Worm (Caenorhabditis elegans): ENCODE data around the gene srh-63.
"Not testable (repeated sequence)": the region's sequence is repeated elsewhere in the genome, so short reads cannot be mapped to it uniquely, and the experiment has no call there.

srh-63 gene

ce11 chrIV:14549308-14549707, 25.6 kb downstream of the srh-63 start, which contains the start of gene T27E7.9:
TSS of gene T27E7.9 (minus strand) at chrIV:14549408.
- no peak for TF ChIP-seq tlf-1 (GFP tag; optimal IDR thresholded peaks at IDR 0.05)
- TF ChIP-seq snpc-3.4 (tag; optimal IDR thresholded peaks at IDR 0.05) = no peak
- TF ChIP-seq F39B2.1 (GFP tag; IDR thresholded peaks at IDR 0.05) = no peak
- no peak for TF ChIP-seq F33H1.4 (GFP tag; IDR thresholded peaks at IDR 0.05)
- no peak for TF ChIP-seq lin-35 (GFP tag; optimal IDR thresholded peaks at IDR 0.05)
- no peak for TF ChIP-seq unc-62 (GFP tag; optimal IDR thresholded peaks at IDR 0.05)
- TF ChIP-seq lir-1 (GFP tag; conservative IDR thresholded peaks at IDR 0.05) = no peak
- TF ChIP-seq ztf-26 (tag; optimal IDR thresholded peaks at IDR 0.05) = no peak
- TF ChIP-seq ekl-4 (GFP tag; IDR thresholded peaks at IDR 0.05) = no peak
- no peak for TF ChIP-seq snpc-1.1 (tag; optimal IDR thresholded peaks at IDR 0.05; ENCODE audit: insufficient read depth)
- TF ChIP-seq somi-1 (GFP tag; optimal IDR thresholded peaks at IDR 0.05) = no peak
- no peak for TF ChIP-seq die-1 (tag; optimal IDR thresholded peaks at IDR 0.05)
- TF ChIP-seq ZK185.1 (tag; optimal IDR thresholded peaks at IDR 0.05; ENCODE audit: poor library complexity, severe bottlenecking) = no peak
- TF ChIP-seq let-526 (GFP tag; IDR thresholded peaks at IDR 0.05) = no peak

- not testable (repeated sequence) for TF ChIP-seq egl-44 (GFP tag; IDR thresholded peaks at IDR 0.05); chd-7 (tag; optimal IDR thresholded peaks at IDR 0.05); nhr-90 (tag; optimal IDR thresholded peaks at IDR 0.05)
Observed at ce11 chrIV:14551870-14552269, 28.2 kb downstream of the srh-63 start, which contains the start of gene pals-30. TSS of gene pals-30 (minus strand) at chrIV:14551970.

ce11 chrIV:14554788-14555187, 31.1 kb downstream of the srh-63 start, which contains the start of gene Y57G11B.6:
TSS of gene Y57G11B.6 (minus strand) at chrIV:14554888.
- no peak for TF ChIP-seq mel-28 (tag; optimal IDR thresholded peaks at IDR 0.05; ENCODE audit: borderline replicate concordance)
- no peak for TF ChIP-seq efl-1 (GFP tag; optimal IDR thresholded peaks at IDR 0.05)
- TF ChIP-seq madf-8 (GFP tag; conservative IDR thresholded peaks at IDR 0.05) = no peak
- no peak for TF ChIP-seq B0035.1 (tag; optimal IDR thresholded peaks at IDR 0.05)
- no peak for TF ChIP-seq Y56A3A.18 (GFP tag; IDR thresholded peaks at IDR 0.05)
- no peak for TF ChIP-seq snpc-3.4 (tag; optimal IDR thresholded peaks at IDR 0.05)
- TF ChIP-seq tbp1 (GFP tag; optimal IDR thresholded peaks at IDR 0.05) = no peak
- TF ChIP-seq snpc-1.3 (tag; optimal IDR thresholded peaks at IDR 0.05; ENCODE audit: insufficient read depth) = no peak
- TF ChIP-seq ztf-22 (GFP tag; optimal IDR thresholded peaks at IDR 0.05) = no peak
- no peak for TF ChIP-seq attf-5 (GFP tag; optimal IDR thresholded peaks at IDR 0.05)

DNA sequence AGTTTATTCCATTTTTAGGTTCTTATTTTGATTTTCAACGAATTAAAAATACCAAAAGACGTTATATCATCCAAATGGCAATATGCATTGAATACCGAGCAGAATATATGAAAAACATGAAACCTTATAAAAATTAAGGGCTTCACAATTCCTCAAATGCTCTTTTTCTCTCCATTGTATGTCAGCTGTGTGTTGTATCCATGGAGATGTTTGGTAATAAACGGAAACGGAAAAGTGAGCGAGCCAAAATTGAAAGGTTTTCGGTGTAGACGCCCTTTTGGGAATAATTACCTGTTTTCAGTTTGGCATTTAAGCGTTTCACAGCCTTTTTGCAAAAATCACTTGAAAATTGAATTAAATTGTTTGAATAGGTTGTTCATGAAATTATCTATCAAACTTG, 34.0 kb downstream of the srh-63 start:
- TF ChIP-seq F57A8.1 (GFP tag; optimal IDR thresholded peaks at IDR 0.05) = no peak
- no peak for TF ChIP-seq lsy-27 (tag; optimal IDR thresholded peaks at IDR 0.05; ENCODE audit: borderline replicate concordance, insufficient read depth)
- no peak for TF ChIP-seq Y53G8AR.9 (GFP tag; conservative IDR thresholded peaks at IDR 0.05)
- no peak for TF ChIP-seq ceh-58 (GFP tag; IDR thresholded peaks at IDR 0.05)
- no peak for TF ChIP-seq Y67H2A.10 (GFP tag; conservative IDR thresholded peaks at IDR 0.05)

DNA sequence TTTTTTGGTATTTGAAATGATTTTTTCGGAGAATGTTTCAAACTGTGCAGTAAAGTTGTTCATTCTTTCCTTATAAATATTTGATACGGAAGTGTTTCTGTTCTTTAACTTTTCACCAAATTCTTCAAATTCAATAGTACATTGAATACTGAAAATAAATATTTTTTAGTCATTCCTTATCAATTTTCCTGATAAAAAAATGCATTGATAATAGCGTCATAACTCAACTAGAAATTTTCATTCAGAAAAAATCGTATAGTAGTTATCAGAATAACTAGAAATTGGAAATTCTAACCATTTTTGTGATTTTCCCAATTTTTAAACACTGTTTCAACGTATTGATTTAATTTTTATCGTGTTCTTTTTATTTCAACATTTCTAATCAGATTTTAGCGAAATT, 35.6 kb downstream of the srh-63 start:
- TF ChIP-seq ceh-100 (GFP tag; IDR thresholded peaks at IDR 0.05) (no peak), ama-1 (optimal IDR thresholded peaks at IDR 0.05) (no peak), ama-1 (GFP tag; optimal IDR thresholded peaks at IDR 0.05) (no peak), F39B2.1 (GFP tag; IDR thresholded peaks at IDR 0.05) (no peak), ets-4 (GFP tag; optimal IDR thresholded peaks at IDR 0.05) (no peak), F22D6.2 (tag; optimal IDR thresholded peaks at IDR 0.05) (no peak), xnd-1 (tag; optimal IDR thresholded peaks at IDR 0.05) (no peak), nhr-80 (tag; optimal IDR thresholded peaks at IDR 0.05) (no peak), rec-8 (tag; optimal IDR thresholded peaks at IDR 0.05) (no peak), die-1 (tag; optimal IDR thresholded peaks at IDR 0.05) (no peak), repo-1 (tag; optimal IDR thresholded peaks at IDR 0.05) (no peak), nfyb-1 (GFP tag; IDR thresholded peaks at IDR 0.05) (no peak), ztf-28 (GFP tag; IDR thresholded peaks at IDR 0.05) (no peak), nfya-1 (tag; optimal IDR thresholded peaks at IDR 0.05; ENCODE audit: borderline replicate concordance, insufficient read depth) (no peak)

Data from whole organism, young adult.